Worm (Caenorhabditis elegans): ENCODE results near the gene try-13.
A peak's percentile ranks its signal among the peaks of the same experiment; 100 is the strongest.

Gene try-13

ce11 chrV:7434805-7435363, 5.0 kb upstream of the try-13 start (continued):
- no peak for TF ChIP-seq rpc-1 (optimal IDR thresholded peaks at IDR 0.05)
- TF ChIP-seq rpc-1 (tag; optimal IDR thresholded peaks at IDR 0.05), result no peak
- TF ChIP-seq pha-4 (tag; optimal IDR thresholded peaks at IDR 0.05), result peak; percentile 76
- no peak for TF ChIP-seq B0261.1 (tag; optimal IDR thresholded peaks at IDR 0.05)
- TF ChIP-seq dox-1 (GFP tag; IDR thresholded peaks at IDR 0.05), result no peak
- no peak for TF ChIP-seq ceh-91 (GFP tag; IDR thresholded peaks at IDR 0.05)
- peak; percentile 32; the same call in 1 of the 2 replicates for TF ChIP-seq hmg-1.2 (GFP tag; IDR thresholded peaks at IDR 0.05)
- TF ChIP-seq hsf-1 (GFP tag; IDR thresholded peaks at IDR 0.05), result no peak
- peak; percentile 24 for TF ChIP-seq madf-10 (tag; optimal IDR thresholded peaks at IDR 0.05)
- TF ChIP-seq madf-6 (GFP tag; IDR thresholded peaks at IDR 0.05), result no peak
- TF ChIP-seq mxl-1 (tag; optimal IDR thresholded peaks at IDR 0.05), result no peak
- TF ChIP-seq rec-8 (tag; optimal IDR thresholded peaks at IDR 0.05), result no peak
- 0 out of 2 replicates have a peak, but pooled peaks have one; percentile 29 for TF ChIP-seq Y56A3A.18 (GFP tag; IDR thresholded peaks at IDR 0.05)
- TF ChIP-seq mcd-1 (GFP tag; IDR thresholded peaks at IDR 0.05), result 0 out of 2 replicates have a peak, but pooled peaks have one; percentile 6
- no peak for TF ChIP-seq F49E8.2 (tag; optimal IDR thresholded peaks at IDR 0.05; ENCODE audit: insufficient read depth)
- peak; percentile 52 for TF ChIP-seq ceh-27 (GFP tag; optimal IDR thresholded peaks at IDR 0.05)
- TF ChIP-seq sptf-2 (GFP tag; optimal IDR thresholded peaks at IDR 0.05), result no peak
- no peak for TF ChIP-seq dpff-1 (tag; optimal IDR thresholded peaks at IDR 0.05)
- TF ChIP-seq B0336.3 (GFP tag; IDR thresholded peaks at IDR 0.05), result no peak
- TF ChIP-seq lin-54 (GFP tag; optimal IDR thresholded peaks at IDR 0.05), result peak; percentile 9
- peak; percentile 50 for TF ChIP-seq K12H6.12 (tag; optimal IDR thresholded peaks at IDR 0.05)
- no peak for TF ChIP-seq F23B12.7 (tag; optimal IDR thresholded peaks at IDR 0.05; ENCODE audit: insufficient read depth)
- no peak for TF ChIP-seq F52B5.7 (tag; optimal IDR thresholded peaks at IDR 0.05)
- TF ChIP-seq ztf-6 (GFP tag; IDR thresholded peaks at IDR 0.05), result no peak
- TF ChIP-seq nhr-90 (tag; optimal IDR thresholded peaks at IDR 0.05), result no peak
- TF ChIP-seq F57C9.4 (tag; optimal IDR thresholded peaks at IDR 0.05), result no peak
- TF ChIP-seq lsl-1 (GFP tag; optimal IDR thresholded peaks at IDR 0.05), result no peak
- TF ChIP-seq nhr-27 (tag; optimal IDR thresholded peaks at IDR 0.05), result no peak
- no peak for TF ChIP-seq D2030.7 (GFP tag; IDR thresholded peaks at IDR 0.05)
- no peak for TF ChIP-seq nfya-1 (tag; optimal IDR thresholded peaks at IDR 0.05; ENCODE audit: borderline replicate concordance, insufficient read depth)

ce11 chrV:7435376-7436204, 4.3 kb upstream of the try-13 start, which contains the start of the genes ddo-2 and F25E5.8:
ddo-2 (minus strand) TSS chrV:7435705.
F25E5.8 (plus strand) TSS chrV:7435930.
- TF ChIP-seq lin-26 (GFP tag; IDR thresholded peaks at IDR 0.05), result 0 out of 2 replicates have a peak, but pooled peaks have one; percentile 18
- TF ChIP-seq ama-1 (optimal IDR thresholded peaks at IDR 0.05), result peak; percentile 71
- no peak for TF ChIP-seq ama-1 (GFP tag; optimal IDR thresholded peaks at IDR 0.05)
- no peak for TF ChIP-seq madf-3 (GFP tag; IDR thresholded peaks at IDR 0.05)
- TF ChIP-seq nfyb-1 (GFP tag; IDR thresholded peaks at IDR 0.05), result 0 out of 2 replicates have a peak, but pooled peaks have one; percentile 15

ce11 chrV:7436509-7436908, 3.4 kb upstream of the try-13 start:
- TF ChIP-seq Y53G8AR.9 (GFP tag; conservative IDR thresholded peaks at IDR 0.05), result 0 out of 2 replicates have a peak, but pooled peaks have one; percentile 25
- no peak for TF ChIP-seq sea-2 (GFP tag; IDR thresholded peaks at IDR 0.05)
